Fruit fly (Drosophila melanogaster): ENCODE results near the gene CG18273.

CG18273 gene

DNA sequence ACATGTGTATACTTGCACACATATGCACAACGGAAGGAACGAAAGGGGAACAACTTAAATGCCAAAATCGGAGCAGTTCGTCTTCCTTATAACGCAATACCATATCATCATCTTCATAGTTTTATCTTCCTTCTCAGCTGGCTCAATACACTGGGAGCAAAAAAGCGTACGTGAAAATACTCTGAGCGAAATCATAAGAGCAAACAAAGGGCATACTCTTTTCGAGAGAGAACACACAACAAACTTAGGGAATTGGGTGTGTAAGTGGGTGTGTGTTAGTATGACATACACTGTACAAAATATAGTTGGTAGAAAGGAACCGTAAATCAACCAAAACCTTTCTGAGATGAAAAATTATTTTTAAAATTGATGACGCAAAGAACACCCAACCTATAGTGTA lies 25.1 kb upstream of the CG18273 start:
- TF ChIP-seq CG10348 (GFP tag; IDR thresholded peaks at IDR 0.05) (no peak), Pif1A (GFP tag; optimal IDR thresholded peaks at IDR 0.05) (no peak), CG8301 (tag; optimal IDR thresholded peaks at IDR 0.05) (no peak), gl (tag; optimal IDR thresholded peaks at IDR 0.05) (no peak), Pif1B (GFP tag; optimal IDR thresholded peaks at IDR 0.05) (no peak), CG8159 (tag; optimal IDR thresholded peaks at IDR 0.05) (no peak), CG32121 (GFP tag; IDR thresholded peaks at IDR 0.05) (no peak), EcR (GFP tag; optimal IDR thresholded peaks at IDR 0.05) (no peak), CG4496 (GFP tag; IDR thresholded peaks at IDR 0.05) (no peak), CG13204 (GFP tag; optimal IDR thresholded peaks at IDR 0.05) (no peak), fd96Ca (GFP tag; IDR thresholded peaks at IDR 0.05) (no peak), Snoo (tag; optimal IDR thresholded peaks at IDR 0.05) (no peak), Ets98B (GFP tag; IDR thresholded peaks at IDR 0.05) (no peak), CG12605 (GFP tag; IDR thresholded peaks at IDR 0.05) (no peak), CG15710 (tag; optimal IDR thresholded peaks at IDR 0.05) (no peak)

DNA sequence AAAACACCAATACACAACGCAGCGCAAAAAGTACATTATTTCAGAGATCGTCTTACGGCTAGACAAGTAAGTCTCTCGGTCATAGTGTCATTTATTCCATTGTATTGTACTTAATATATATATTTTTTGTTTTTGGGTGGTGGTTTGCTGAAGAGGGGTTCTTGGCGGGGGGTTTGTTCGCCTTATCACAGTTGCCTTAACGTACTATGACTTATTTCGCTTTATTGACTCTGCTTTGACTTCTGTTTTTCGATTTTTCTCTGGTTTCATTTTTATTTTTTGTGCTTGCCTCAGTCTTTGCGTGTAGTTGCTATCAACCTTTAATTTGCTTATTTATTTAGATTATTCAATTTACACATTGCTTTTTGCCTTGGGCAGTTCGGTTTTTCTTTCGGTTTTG lies 23.1 kb upstream of the CG18273 start:
- TF ChIP-seq gl (tag; optimal IDR thresholded peaks at IDR 0.05) (no peak), CG14655 (GFP tag; optimal IDR thresholded peaks at IDR 0.05) (no peak), CG17806 (tag; optimal IDR thresholded peaks at IDR 0.05) (no peak), rn (GFP tag; IDR thresholded peaks at IDR 0.05) (no peak), fd96Ca (GFP tag; IDR thresholded peaks at IDR 0.05) (no peak), CG32121 (GFP tag; IDR thresholded peaks at IDR 0.05) (no peak), Pif1B (GFP tag; optimal IDR thresholded peaks at IDR 0.05) (no peak), CG8301 (tag; optimal IDR thresholded peaks at IDR 0.05) (no peak), CG8159 (tag; optimal IDR thresholded peaks at IDR 0.05) (no peak), Ets98B (GFP tag; IDR thresholded peaks at IDR 0.05) (no peak), CG4496 (GFP tag; IDR thresholded peaks at IDR 0.05) (no peak), CG10348 (GFP tag; IDR thresholded peaks at IDR 0.05) (no peak), Snoo (tag; optimal IDR thresholded peaks at IDR 0.05) (no peak), CG15710 (tag; optimal IDR thresholded peaks at IDR 0.05) (no peak), EcR (GFP tag; optimal IDR thresholded peaks at IDR 0.05) (no peak), CG13204 (GFP tag; optimal IDR thresholded peaks at IDR 0.05) (no peak), CG12605 (GFP tag; IDR thresholded peaks at IDR 0.05) (no peak), CG34367 (tag; optimal IDR thresholded peaks at IDR 0.05) (no peak)

DNA sequence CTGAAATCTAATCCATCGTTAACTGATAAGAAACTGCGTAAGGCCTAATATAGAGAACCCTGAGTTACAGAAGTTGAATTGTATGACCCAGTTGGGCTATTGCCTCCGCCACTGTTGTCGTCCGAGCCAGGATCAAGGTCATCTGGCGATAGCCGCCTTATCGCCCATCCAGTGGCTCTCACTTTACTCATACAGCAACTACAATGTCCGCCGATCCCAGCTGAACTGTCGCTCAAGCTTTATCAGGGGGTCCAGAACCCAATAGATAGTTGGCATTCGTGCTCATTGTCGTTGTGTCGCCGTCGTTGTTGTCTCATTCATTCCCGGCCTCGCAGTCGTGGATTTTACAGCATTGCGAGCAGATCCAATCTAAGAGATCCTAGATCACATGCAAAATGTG lies 21.7 kb upstream of the CG18273 start, which contains the start of gene arg:
arg (plus strand) TSS at position 319 of the 400 bp plus-strand sequence.
- TF ChIP-seq CG13204 (GFP tag; optimal IDR thresholded peaks at IDR 0.05), result no peak
- peak; percentile 65 for TF ChIP-seq EcR (GFP tag; optimal IDR thresholded peaks at IDR 0.05)

DNA sequence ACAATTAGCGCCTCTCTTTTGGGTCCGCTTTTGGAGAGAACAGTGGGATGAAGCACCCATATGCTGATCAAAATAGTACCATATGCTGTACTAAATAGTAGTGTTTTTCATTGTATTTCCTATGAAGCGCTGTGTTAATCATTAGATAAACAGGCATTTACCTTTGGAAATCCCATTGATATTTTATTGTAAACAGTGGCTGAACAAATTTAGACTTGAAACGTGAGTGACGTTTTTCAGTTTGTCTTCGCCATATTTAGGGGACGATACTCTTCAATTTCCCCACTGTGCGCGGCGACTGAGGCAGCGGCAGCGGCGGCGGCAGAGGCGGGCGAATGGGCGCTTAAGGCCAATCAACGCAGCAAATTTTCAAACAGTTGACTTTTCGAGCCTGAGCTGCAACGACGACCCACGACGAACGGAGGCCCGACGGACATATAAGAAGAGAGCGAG lies 12.2 kb upstream of the CG18273 start:
- TF ChIP-seq fd96Ca (GFP tag; IDR thresholded peaks at IDR 0.05), result peak; percentile 84
- TF ChIP-seq CG13204 (GFP tag; optimal IDR thresholded peaks at IDR 0.05), result peak; percentile 69
- TF ChIP-seq gl (tag; optimal IDR thresholded peaks at IDR 0.05), result peak; percentile 26
- peak; percentile 61 for TF ChIP-seq Pif1B (GFP tag; optimal IDR thresholded peaks at IDR 0.05)
- peak; percentile 56 for TF ChIP-seq Ets98B (GFP tag; IDR thresholded peaks at IDR 0.05)
- TF ChIP-seq CG15710 (tag; optimal IDR thresholded peaks at IDR 0.05), result peak; percentile 67
- peak; percentile 34; the same call in 1 of the 2 replicates for TF ChIP-seq CG12605 (GFP tag; IDR thresholded peaks at IDR 0.05)
- peak; percentile 76 for TF ChIP-seq CG8159 (tag; optimal IDR thresholded peaks at IDR 0.05)
- peak; percentile 29; the same call in 1 of the 2 replicates for TF ChIP-seq rn (GFP tag; IDR thresholded peaks at IDR 0.05)
- peak; percentile 63 for TF ChIP-seq CG17806 (tag; optimal IDR thresholded peaks at IDR 0.05)
- TF ChIP-seq CG32121 (GFP tag; IDR thresholded peaks at IDR 0.05), result peak; percentile 81
- TF ChIP-seq EcR (GFP tag; optimal IDR thresholded peaks at IDR 0.05), result no peak
- no peak for TF ChIP-seq CG14655 (GFP tag; optimal IDR thresholded peaks at IDR 0.05)
- TF ChIP-seq CG4496 (GFP tag; IDR thresholded peaks at IDR 0.05), result peak; percentile 66
- peak; percentile 61 for TF ChIP-seq Snoo (tag; optimal IDR thresholded peaks at IDR 0.05)
- peak; percentile 70 for TF ChIP-seq CG9948 (tag; optimal IDR thresholded peaks at IDR 0.05)
- no peak for TF ChIP-seq D1 (tag; optimal IDR thresholded peaks at IDR 0.05)
- TF ChIP-seq CG34367 (tag; optimal IDR thresholded peaks at IDR 0.05), result peak; percentile 67
- TF ChIP-seq CG10348 (GFP tag; IDR thresholded peaks at IDR 0.05), result peak; percentile 37; the same call in 1 of the 2 replicates
- TF ChIP-seq CG8301 (tag; optimal IDR thresholded peaks at IDR 0.05), result peak; percentile 77
- no peak for TF ChIP-seq Pif1A (GFP tag; optimal IDR thresholded peaks at IDR 0.05)

DNA sequence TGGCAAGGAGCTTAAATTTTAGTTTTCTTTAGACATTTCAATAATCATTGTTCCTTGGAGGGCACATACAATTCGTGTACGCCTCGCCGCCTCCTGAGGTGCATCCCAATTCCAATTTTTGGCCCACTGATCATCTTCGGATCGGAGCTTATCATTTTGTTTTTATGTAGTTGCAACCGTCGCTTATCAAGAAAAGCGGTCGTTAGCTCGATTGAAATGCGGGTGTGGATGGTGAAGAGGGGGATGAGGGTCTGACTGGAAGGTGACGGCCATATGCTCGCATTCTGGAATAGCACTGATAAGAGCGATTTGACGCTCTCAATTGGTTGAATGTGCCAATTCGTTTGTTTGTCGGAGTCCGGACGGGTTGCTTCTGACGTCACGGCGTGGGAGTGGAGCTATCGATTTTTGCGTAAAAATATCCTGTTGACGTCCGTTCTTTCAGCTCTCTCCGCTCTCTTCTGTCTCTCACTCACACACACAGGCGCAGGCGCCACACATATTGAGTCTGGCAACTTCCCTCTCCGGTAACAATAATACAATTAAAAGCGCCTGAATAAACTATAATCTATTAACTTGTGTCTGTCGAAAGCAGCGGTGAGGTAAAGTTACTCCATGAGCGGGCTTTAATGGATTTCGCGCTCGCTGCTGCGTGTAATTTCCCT lies 11.7 kb upstream of the CG18273 start:
- TF ChIP-seq EcR (GFP tag; optimal IDR thresholded peaks at IDR 0.05), result peak; percentile 74
- no peak for TF ChIP-seq CG14655 (GFP tag; optimal IDR thresholded peaks at IDR 0.05)
- no peak for TF ChIP-seq CG8301 (tag; optimal IDR thresholded peaks at IDR 0.05)
- no peak for TF ChIP-seq CG34367 (tag; optimal IDR thresholded peaks at IDR 0.05)

DNA sequence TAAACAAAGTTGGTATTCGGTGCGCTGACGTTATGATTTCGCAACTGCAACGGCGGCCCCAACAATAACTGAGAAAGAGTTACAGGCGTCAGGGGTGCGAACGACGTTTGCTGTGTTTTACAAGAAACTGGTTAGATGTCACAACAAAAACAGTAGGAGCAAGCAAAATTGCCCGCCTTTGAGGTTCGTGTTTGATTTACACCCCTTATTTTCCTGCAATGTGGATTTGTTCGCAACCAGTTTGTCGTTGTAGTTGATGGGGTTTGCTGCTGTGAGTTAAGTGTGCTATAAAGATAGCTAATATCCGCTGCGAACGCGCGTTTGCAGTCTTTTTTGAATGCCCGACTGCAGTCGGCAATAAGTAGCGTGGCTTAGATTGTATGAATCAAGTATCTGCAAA lies 11.1 kb upstream of the CG18273 start:
- TF ChIP-seq fd96Ca (GFP tag; IDR thresholded peaks at IDR 0.05), result 0 out of 3 replicates have a peak, but pooled peaks have one; percentile 18
- 0 out of 3 replicates have a peak, but pooled peaks have one; percentile 21 for TF ChIP-seq CG4496 (GFP tag; IDR thresholded peaks at IDR 0.05)
- no peak for TF ChIP-seq CG34367 (tag; optimal IDR thresholded peaks at IDR 0.05)

Data from whole organism, pupa.